Worm (Caenorhabditis elegans): Measurements from ENCODE around the gene spp-1.

- TF ChIP-seq nhr-237 (tag; optimal IDR thresholded peaks at IDR 0.05) (no peak), nhr-76 (tag; optimal IDR thresholded peaks at IDR 0.05) (no peak), ceh-82 (tag; optimal IDR thresholded peaks at IDR 0.05) (no peak), unc-62 (GFP tag; optimal IDR thresholded peaks at IDR 0.05) (no peak), nhr-11 (tag; optimal IDR thresholded peaks at IDR 0.05) (no peak), skn-1 (tag; optimal IDR thresholded peaks at IDR 0.05) (no peak), fkh-10 (GFP tag; optimal IDR thresholded peaks at IDR 0.05) (no peak), fkh-2 (tag; optimal IDR thresholded peaks at IDR 0.05) (no peak), daf-12 (tag; optimal IDR thresholded peaks at IDR 0.05) (no peak)
These were observed 8.4 kb downstream of the spp-1 start, which contains the start of gene tbx-8 for ce11 chrIII:10347049-10347448.
